Worm (Caenorhabditis elegans) whole organism, midembryonic: Measurements from ENCODE around the gene chtb-3.
A peak's percentile ranks its signal among the peaks of the same experiment; 100 is the strongest.

ENCODE experiments used
- T22C8.4 ChIP-seq: fragments of 200-800 bp; sonication (Bioruptor generic); IDR thresholded peaks from 2 replicates; pipeline ENCODE4 v1.3.6; 2022; ENCODE audit warnings: missing genetic modification characterization, missing compliant biosample characterization
- cog-1 ChIP-seq: sonication (generic microtip); optimal IDR thresholded peaks from 2 replicates; lab custom pipeline; 2016; ENCODE audit warnings: missing genetic modification characterization, missing compliant biosample characterization
- flt-1 ChIP-seq: fragments of 200-800 bp; sonication (Bioruptor generic); IDR thresholded peaks from 2 replicates; pipeline ENCODE4 v1.3.6; 2022; ENCODE audit warnings: missing genetic modification characterization, missing compliant biosample characterization
- klf-2 ChIP-seq: fragments of 200-800 bp; sonication (Bioruptor generic); conservative IDR thresholded peaks from 2 replicates; pipeline ENCODE4 v1.3.6; 2022; ENCODE audit warnings: missing genetic modification reagents, missing genetic modification characterization, missing compliant biosample characterization
- med-1 ChIP-seq: sonication (generic microtip); optimal IDR thresholded peaks from 2 replicates; lab custom pipeline; 2017; ENCODE audit warnings: missing genetic modification characterization, mild to moderate bottlenecking, missing compliant biosample characterization, antibody characterized with exemption, missing genetic modification reagents; ENCODE audit not compliant: insufficient read depth
- ref-1 ChIP-seq: fragments of 200-800 bp; sonication (Bioruptor generic); conservative IDR thresholded peaks from 2 replicates; pipeline ENCODE4 v1.3.6; 2022; ENCODE audit warnings: missing genetic modification reagents, missing genetic modification characterization, missing compliant biosample characterization
- tab-1 ChIP-seq: fragments of 200-800 bp; sonication (Bioruptor generic); IDR thresholded peaks from 2 replicates; pipeline ENCODE4 v1.3.6; 2022; ENCODE audit warnings: missing genetic modification characterization, missing compliant biosample characterization
- ztf-23 ChIP-seq: fragments of 200-800 bp; sonication (Bioruptor generic); IDR thresholded peaks from 2 replicates; pipeline ENCODE4 v1.3.6; 2022; ENCODE audit warnings: missing genetic modification reagents, missing genetic modification characterization, missing compliant biosample characterization
- ztf-29 ChIP-seq: fragments of 200-800 bp; sonication (Bioruptor generic); IDR thresholded peaks from 2 replicates; pipeline ENCODE4 v1.3.6; 2022; ENCODE audit warnings: missing genetic modification reagents, missing genetic modification characterization, missing compliant biosample characterization

chtb-3 gene

DNA sequence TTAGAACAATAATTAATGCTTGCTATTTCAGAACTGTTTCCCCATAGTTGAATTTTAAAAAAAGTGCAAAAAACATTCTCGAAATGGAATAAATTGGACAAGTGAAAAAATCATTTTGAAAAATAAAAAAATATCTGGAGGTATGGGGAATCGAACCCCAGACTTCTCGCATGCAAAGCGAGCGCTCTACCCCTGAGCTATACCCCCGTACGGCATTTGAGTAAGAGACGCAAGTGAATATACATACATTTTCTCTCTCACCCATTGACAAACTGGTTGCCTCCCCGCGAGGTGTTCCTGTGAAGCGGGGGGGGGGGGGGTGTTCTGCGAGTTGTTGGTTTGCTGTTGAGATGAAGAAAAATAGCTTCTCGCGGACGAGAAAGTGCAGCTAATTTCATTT is 27.3 kb downstream of the chtb-3 start:
- TF ChIP-seq flt-1 (GFP tag; lab: Robert Waterston, UW) (peak; percentile 98), ref-1 (GFP tag; lab: Robert Waterston, UW) (peak; percentile 96), tab-1 (GFP tag; lab: Robert Waterston, UW) (peak; percentile 99), T22C8.4 (GFP tag; lab: Robert Waterston, UW) (peak; percentile 95), med-1 (GFP tag; lab: Kevin White, UChicago) (peak; percentile 71), ztf-23 (GFP tag; lab: Robert Waterston, UW) (peak; percentile 97), cog-1 (peak; percentile 77), ztf-29 (peak; percentile 80), klf-2 (GFP tag; lab: Robert Waterston, UW) (peak; percentile 97)

DNA sequence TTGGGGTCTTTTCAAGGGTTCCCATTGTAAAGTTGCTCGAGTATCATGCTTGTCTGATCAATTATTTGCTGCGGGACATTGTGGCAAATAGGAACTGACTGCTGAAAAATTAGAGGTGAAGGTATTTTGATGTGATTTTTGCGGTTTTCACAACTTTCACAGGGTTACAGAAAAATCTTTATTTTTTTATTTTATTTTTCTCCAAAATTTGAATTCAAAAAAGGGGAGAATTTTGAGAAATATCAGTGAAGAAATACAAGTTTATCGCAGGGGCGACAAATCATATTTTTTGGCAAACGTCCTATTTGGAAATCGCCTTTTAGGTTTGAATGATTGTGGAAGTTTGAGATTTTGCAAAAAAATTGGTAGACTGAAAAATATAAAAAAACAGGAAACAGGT is 27.8 kb downstream of the chtb-3 start, which contains the start of gene lev-9:
Gene lev-9, minus strand, starts transcription at position 101 of the 400 bp plus-strand sequence.
- TF ChIP-seq ztf-29 (no peak), tab-1 (GFP tag; lab: Robert Waterston, UW) (no peak)

DNA sequence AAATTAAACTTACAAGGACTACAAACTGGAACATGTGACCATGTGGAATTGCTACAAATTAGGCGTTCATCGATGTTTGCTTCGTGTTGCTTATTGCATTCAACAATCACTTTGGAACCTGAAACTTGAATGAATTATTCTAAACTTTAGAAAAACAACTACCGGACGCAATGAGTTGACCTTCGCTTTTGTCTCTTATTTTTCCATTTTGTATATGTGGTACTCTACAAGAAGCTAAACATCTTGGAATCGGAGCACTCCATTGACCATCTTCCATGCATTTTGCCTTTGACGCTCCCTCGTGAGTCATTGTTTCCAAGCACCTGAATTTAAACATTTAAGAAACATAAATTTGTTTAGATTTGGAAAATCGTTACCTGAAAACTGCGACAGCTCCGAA is 30.4 kb downstream of the chtb-3 start:
- no peak for TF ChIP-seq T22C8.4 (GFP tag; lab: Robert Waterston, UW)
- no peak for TF ChIP-seq ztf-23 (GFP tag; lab: Robert Waterston, UW)
- no peak for TF ChIP-seq klf-2 (GFP tag; lab: Robert Waterston, UW)
- no peak for TF ChIP-seq med-1 (GFP tag; lab: Kevin White, UChicago)
- TF ChIP-seq ref-1 (GFP tag; lab: Robert Waterston, UW) = no peak
- no peak for TF ChIP-seq tab-1 (GFP tag; lab: Robert Waterston, UW)
- TF ChIP-seq cog-1 = no peak
- TF ChIP-seq flt-1 (GFP tag; lab: Robert Waterston, UW) = no peak
- no peak for TF ChIP-seq ztf-29

DNA sequence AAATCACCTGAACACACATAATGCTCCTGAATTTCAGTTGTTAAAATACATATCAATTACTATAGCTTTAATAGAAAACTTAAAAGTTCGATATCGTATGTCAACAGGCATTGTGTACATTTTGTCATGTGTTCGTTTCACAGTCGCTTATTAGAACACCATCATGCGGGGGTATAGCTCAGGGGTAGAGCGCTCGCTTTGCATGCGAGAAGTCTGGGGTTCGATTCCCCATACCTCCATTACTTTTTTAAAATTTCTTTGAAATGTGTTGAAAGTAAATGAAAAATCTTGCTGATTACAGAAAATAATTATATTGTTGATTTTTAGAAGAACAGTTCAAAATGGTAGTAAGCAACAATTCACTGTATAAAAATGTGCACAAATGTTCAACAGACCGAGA is 33.3 kb downstream of the chtb-3 start:
- TF ChIP-seq klf-2 (GFP tag; lab: Robert Waterston, UW) = peak; percentile 65; the same call in 1 of the 2 replicates
- TF ChIP-seq T22C8.4 (GFP tag; lab: Robert Waterston, UW) = peak; percentile 53; the same call in 1 of the 2 replicates
- TF ChIP-seq tab-1 (GFP tag; lab: Robert Waterston, UW) = peak; percentile 79; the same call in 1 of the 2 replicates
- peak; percentile 33; the same call in 1 of the 2 replicates for TF ChIP-seq ref-1 (GFP tag; lab: Robert Waterston, UW)
- TF ChIP-seq cog-1 = no peak
- TF ChIP-seq ztf-29 = 0 out of 2 replicates have a peak, but pooled peaks have one; percentile 61
- TF ChIP-seq flt-1 (GFP tag; lab: Robert Waterston, UW) = peak; percentile 88
- TF ChIP-seq med-1 (GFP tag; lab: Kevin White, UChicago) = no peak
- TF ChIP-seq ztf-23 (GFP tag; lab: Robert Waterston, UW) = 0 out of 2 replicates have a peak, but pooled peaks have one; percentile 42

DNA sequence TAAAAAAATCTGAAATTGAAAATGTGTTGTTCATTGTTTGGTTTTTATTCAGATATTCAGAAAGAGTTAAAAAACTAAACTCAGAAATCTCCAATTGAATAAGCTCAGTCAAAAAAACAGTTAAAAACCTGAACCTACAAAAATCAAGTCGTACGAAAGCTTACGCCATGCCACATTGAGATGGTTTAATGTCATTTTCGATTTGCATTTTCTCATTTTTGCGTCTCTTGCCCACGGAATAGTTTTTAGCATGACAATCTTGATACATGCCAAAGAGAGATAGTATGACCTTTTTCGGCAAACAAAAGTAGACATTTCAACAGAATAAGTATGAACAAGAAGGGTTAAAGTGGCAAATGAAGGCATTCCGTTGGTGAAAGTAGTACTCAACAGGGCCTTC is 38.4 kb downstream of the chtb-3 start:
- TF ChIP-seq ref-1 (GFP tag; lab: Robert Waterston, UW) = no peak
- no peak for TF ChIP-seq ztf-29
- no peak for TF ChIP-seq T22C8.4 (GFP tag; lab: Robert Waterston, UW)
- no peak for TF ChIP-seq flt-1 (GFP tag; lab: Robert Waterston, UW)
- TF ChIP-seq med-1 (GFP tag; lab: Kevin White, UChicago) = no peak
- no peak for TF ChIP-seq tab-1 (GFP tag; lab: Robert Waterston, UW)
- TF ChIP-seq klf-2 (GFP tag; lab: Robert Waterston, UW) = no peak
- TF ChIP-seq ztf-23 (GFP tag; lab: Robert Waterston, UW) = no peak
- TF ChIP-seq cog-1 = no peak

DNA sequence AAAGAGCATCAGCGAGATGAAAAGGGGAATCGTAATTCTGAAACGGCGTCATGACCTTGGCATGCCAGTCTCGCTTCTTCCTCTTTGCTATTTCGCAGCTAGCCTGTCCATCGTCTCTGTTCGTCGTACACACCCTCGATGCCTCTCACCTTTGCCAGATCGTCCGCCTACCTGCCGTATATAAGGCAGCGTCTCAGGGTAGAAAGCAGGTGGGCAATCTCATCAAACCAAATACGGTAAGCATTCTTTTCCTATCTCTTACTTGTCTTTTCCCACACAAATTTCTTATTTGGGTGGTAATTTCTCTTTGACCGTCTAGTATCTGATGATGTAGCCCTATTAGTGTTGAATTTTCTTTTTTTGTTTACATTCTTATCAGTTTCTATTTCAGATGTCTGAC is 39.8 kb downstream of the chtb-3 start, which contains the start of gene col-166:
Gene col-166, plus strand, starts transcription at position 392 of the 400 bp plus-strand sequence.
- TF ChIP-seq ref-1 (GFP tag; lab: Robert Waterston, UW) (no peak), med-1 (GFP tag; lab: Kevin White, UChicago) (no peak), ztf-29 (no peak)

DNA sequence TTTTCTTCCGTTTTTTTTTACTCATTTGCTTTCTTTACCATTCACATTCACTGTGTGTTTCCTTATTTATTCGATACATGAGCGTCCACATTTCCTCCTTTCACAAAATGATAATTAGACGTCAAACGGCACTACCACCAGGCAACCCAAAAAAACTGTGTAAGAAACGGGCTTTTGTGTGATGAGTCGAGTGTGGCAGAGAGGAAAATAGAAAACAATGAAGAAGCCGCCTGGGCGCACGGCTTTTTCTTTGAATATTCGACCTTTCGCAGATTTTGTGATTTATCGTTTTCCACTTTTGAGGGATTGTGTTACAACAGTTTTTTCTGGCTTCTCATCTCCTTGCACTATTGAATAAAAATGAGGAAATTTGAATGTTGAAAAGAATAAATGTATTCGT is 41.1 kb downstream of the chtb-3 start:
- TF ChIP-seq med-1 (GFP tag; lab: Kevin White, UChicago) = no peak

DNA sequence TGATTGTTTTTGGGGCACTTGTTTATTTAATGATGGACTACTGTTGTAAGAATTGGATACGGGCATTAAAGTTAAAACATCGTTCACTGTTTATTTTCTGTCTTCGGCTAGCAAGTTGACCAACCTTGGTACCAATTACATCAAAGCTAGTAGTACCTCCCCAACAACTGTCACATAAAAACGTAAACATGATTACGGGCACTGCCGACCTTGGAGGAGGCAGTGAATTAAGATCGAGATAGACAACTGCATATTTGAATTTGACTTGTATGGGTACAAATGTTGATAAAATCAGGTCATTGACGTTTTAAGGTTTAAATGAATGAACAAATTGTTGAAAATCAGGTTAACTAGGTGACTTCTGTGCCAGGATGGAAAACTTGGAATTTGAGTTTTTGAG is 42.2 kb downstream of the chtb-3 start:
- TF ChIP-seq flt-1 (GFP tag; lab: Robert Waterston, UW) = no peak
- no peak for TF ChIP-seq tab-1 (GFP tag; lab: Robert Waterston, UW)
- TF ChIP-seq klf-2 (GFP tag; lab: Robert Waterston, UW) = no peak
- no peak for TF ChIP-seq cog-1
- no peak for TF ChIP-seq ztf-23 (GFP tag; lab: Robert Waterston, UW)
- no peak for TF ChIP-seq ztf-29
- TF ChIP-seq ref-1 (GFP tag; lab: Robert Waterston, UW) = no peak
- no peak for TF ChIP-seq med-1 (GFP tag; lab: Kevin White, UChicago)
- no peak for TF ChIP-seq T22C8.4 (GFP tag; lab: Robert Waterston, UW)

DNA sequence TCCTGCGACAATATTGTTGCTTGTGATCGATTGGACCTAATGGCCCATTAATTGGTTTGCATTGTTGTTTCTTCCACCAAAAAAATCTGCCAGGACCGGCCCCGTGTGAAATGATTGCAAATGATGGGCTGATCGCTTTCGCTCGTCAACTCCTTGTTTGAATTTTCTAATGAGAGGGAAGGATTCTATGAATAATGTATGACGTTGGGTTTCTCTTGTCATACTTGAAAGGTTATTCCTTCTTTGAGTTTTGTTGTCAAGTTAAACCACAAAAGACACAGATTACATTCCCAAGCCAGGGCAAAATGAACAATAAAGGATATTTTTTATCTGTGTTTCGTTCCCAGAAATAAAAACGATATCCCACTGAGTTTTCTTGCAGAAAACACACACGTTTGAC is 42.7 kb downstream of the chtb-3 start:
- TF ChIP-seq ztf-29 (no peak), med-1 (GFP tag; lab: Kevin White, UChicago) (no peak), klf-2 (GFP tag; lab: Robert Waterston, UW) (no peak), T22C8.4 (GFP tag; lab: Robert Waterston, UW) (no peak), tab-1 (GFP tag; lab: Robert Waterston, UW) (no peak), ztf-23 (GFP tag; lab: Robert Waterston, UW) (no peak), flt-1 (GFP tag; lab: Robert Waterston, UW) (no peak), cog-1 (no peak), ref-1 (GFP tag; lab: Robert Waterston, UW) (no peak)

DNA sequence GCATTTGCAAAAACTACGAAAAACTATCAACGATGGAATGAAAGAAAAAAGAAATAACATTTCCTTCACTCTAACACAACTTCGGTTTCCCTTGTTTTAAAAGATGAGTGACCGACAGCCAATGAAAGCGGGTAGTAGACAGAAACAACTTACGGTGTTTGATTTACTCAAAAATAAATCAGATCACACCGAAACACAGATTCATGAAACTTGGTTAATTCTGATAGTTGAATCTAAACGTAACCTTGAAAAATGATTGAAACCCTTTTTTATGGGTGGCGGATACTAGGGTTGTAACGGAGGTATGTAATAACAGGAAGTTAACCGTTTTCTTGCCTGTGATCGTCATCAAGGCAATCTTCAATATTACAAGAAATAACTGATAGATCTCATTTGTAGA is 44.1 kb downstream of the chtb-3 start:
- TF ChIP-seq cog-1 = no peak
- no peak for TF ChIP-seq ref-1 (GFP tag; lab: Robert Waterston, UW)
- TF ChIP-seq tab-1 (GFP tag; lab: Robert Waterston, UW) = no peak
- no peak for TF ChIP-seq flt-1 (GFP tag; lab: Robert Waterston, UW)
- no peak for TF ChIP-seq ztf-23 (GFP tag; lab: Robert Waterston, UW)
- no peak for TF ChIP-seq med-1 (GFP tag; lab: Kevin White, UChicago)
- TF ChIP-seq T22C8.4 (GFP tag; lab: Robert Waterston, UW) = no peak
- TF ChIP-seq ztf-29 = no peak
- no peak for TF ChIP-seq klf-2 (GFP tag; lab: Robert Waterston, UW)
